Worm (Caenorhabditis elegans) whole organism, midembryonic: ENCODE measurements around the gene snu-13.

ENCODE experiments used
- cog-1 ChIP-seq: sonication (generic microtip); optimal IDR thresholded peaks from 2 replicates; lab custom pipeline; 2016; ENCODE audit warnings: missing genetic modification characterization, missing compliant biosample characterization
- flt-1 ChIP-seq: fragments of 200-800 bp; sonication (Bioruptor generic); IDR thresholded peaks from 2 replicates; pipeline ENCODE4 v1.3.6; 2022; ENCODE audit warnings: missing genetic modification characterization, missing compliant biosample characterization
- klf-2 ChIP-seq: fragments of 200-800 bp; sonication (Bioruptor generic); conservative IDR thresholded peaks from 2 replicates; pipeline ENCODE4 v1.3.6; 2022; ENCODE audit warnings: missing genetic modification reagents, missing genetic modification characterization, missing compliant biosample characterization
- med-1 ChIP-seq: sonication (generic microtip); optimal IDR thresholded peaks from 2 replicates; lab custom pipeline; 2017; ENCODE audit warnings: missing genetic modification characterization, mild to moderate bottlenecking, missing compliant biosample characterization, antibody characterized with exemption, missing genetic modification reagents; ENCODE audit not compliant: insufficient read depth
- ztf-23 ChIP-seq: fragments of 200-800 bp; sonication (Bioruptor generic); IDR thresholded peaks from 2 replicates; pipeline ENCODE4 v1.3.6; 2022; ENCODE audit warnings: missing genetic modification reagents, missing genetic modification characterization, missing compliant biosample characterization
- ztf-29 ChIP-seq: fragments of 200-800 bp; sonication (Bioruptor generic); IDR thresholded peaks from 2 replicates; pipeline ENCODE4 v1.3.6; 2022; ENCODE audit warnings: missing genetic modification reagents, missing genetic modification characterization, missing compliant biosample characterization

DNA sequence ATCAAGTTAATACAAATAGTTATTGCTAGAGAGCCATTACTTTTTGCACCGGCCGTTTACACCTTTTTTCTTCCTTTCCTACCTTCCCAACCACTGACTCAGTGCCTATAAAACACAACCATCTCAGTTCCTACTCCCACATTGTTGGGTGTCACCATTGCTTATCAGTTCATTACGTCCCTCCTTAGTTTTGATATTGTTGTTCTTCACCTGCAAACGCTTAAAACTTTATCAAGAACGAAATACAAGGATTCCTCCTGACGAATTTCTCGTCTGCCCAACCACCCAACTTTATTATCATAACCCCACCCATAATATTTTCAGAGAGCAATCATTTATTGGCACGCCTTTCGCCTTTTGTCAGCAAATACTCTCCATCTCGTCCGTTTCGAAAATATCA is 31.3 kb downstream of the snu-13 start:
- TF ChIP-seq ztf-23, result no peak
- TF ChIP-seq klf-2, result no peak
- no peak for TF ChIP-seq med-1
- TF ChIP-seq cog-1 (tag; lab: Kevin White, UChicago), result no peak
- TF ChIP-seq ztf-29 (GFP tag; lab: Robert Waterston, UW), result no peak
- no peak for TF ChIP-seq flt-1
